Worm (Caenorhabditis elegans): ENCODE results near the gene Y25C1A.6.

- no peak for TF ChIP-seq fos-1 (tag; optimal IDR thresholded peaks at IDR 0.05)
- TF ChIP-seq snpc-4 (tag; optimal IDR thresholded peaks at IDR 0.05): no peak
- TF ChIP-seq ztf-11 (tag; optimal IDR thresholded peaks at IDR 0.05): no peak
- TF ChIP-seq lin-39 (tag; optimal IDR thresholded peaks at IDR 0.05): no peak
- no peak for TF ChIP-seq alr-1 (tag; optimal IDR thresholded peaks at IDR 0.05)
- no peak for TF ChIP-seq skn-1 (tag; optimal IDR thresholded peaks at IDR 0.05)
- TF ChIP-seq ceh-82 (tag; optimal IDR thresholded peaks at IDR 0.05): no peak
- no peak for TF ChIP-seq ama-1 (optimal IDR thresholded peaks at IDR 0.05)
- TF ChIP-seq mab-5 (tag; optimal IDR thresholded peaks at IDR 0.05): no peak
- TF ChIP-seq egl-27 (tag; optimal IDR thresholded peaks at IDR 0.05): no peak
- TF ChIP-seq mbf-1 (tag; optimal IDR thresholded peaks at IDR 0.05): no peak
Observed at ce11 chrII:3110099-3110498, 49.2 kb downstream of the Y25C1A.6 start.

Data from whole organism, L2 larva.